Worm (Caenorhabditis elegans): ENCODE results near the gene Y19D10B.8.
"Not testable (repeated sequence)": the region's sequence is repeated elsewhere in the genome, so short reads cannot be mapped to it uniquely, and the experiment has no call there.

Gene Y19D10B.8

ce11 chrV:2324260-2324659 lies 23.5 kb upstream of the Y19D10B.8 start:
- TF ChIP-seq ceh-83 (GFP tag; optimal IDR thresholded peaks at IDR 0.05), result no peak
- no peak for TF ChIP-seq nhr-2 (tag; optimal IDR thresholded peaks at IDR 0.05)
- TF ChIP-seq mls-2 (tag; optimal IDR thresholded peaks at IDR 0.05), result no peak
- TF ChIP-seq nhr-237 (tag; optimal IDR thresholded peaks at IDR 0.05), result no peak
- TF ChIP-seq cnd-1 (tag; optimal IDR thresholded peaks at IDR 0.05), result no peak
- no peak for TF ChIP-seq elt-1 (tag; optimal IDR thresholded peaks at IDR 0.05; ENCODE audit: borderline replicate concordance, insufficient read depth)
- TF ChIP-seq snpc-4 (tag; optimal IDR thresholded peaks at IDR 0.05), result no peak
- no peak for TF ChIP-seq mep-1 (tag; optimal IDR thresholded peaks at IDR 0.05)
- TF ChIP-seq mab-5 (tag; optimal IDR thresholded peaks at IDR 0.05), result no peak
- TF ChIP-seq ham-2 (GFP tag; optimal IDR thresholded peaks at IDR 0.05), result no peak
- TF ChIP-seq ces-1 (GFP tag; optimal IDR thresholded peaks at IDR 0.05), result no peak

- not testable (repeated sequence) for TF ChIP-seq sem-2 (GFP tag; optimal IDR thresholded peaks at IDR 0.05); mep-1 (tag; optimal IDR thresholded peaks at IDR 0.05); ceh-39 (tag; optimal IDR thresholded peaks at IDR 0.05)
Measured at ce11 chrV:2322466-2322865, 21.7 kb upstream of the Y19D10B.8 start, which contains the start of gene pud-1.2. Gene pud-1.2 (minus strand): TSS chrV:2322566.

ce11 chrV:2321001-2321400 lies 20.2 kb upstream of the Y19D10B.8 start, which contains the start of gene Y19D10B.6:
Gene Y19D10B.6 (minus strand): TSS chrV:2321101.
- TF ChIP-seq ces-1 (GFP tag; optimal IDR thresholded peaks at IDR 0.05); nhr-76 (tag; optimal IDR thresholded peaks at IDR 0.05); nhr-237 (tag; optimal IDR thresholded peaks at IDR 0.05): not testable (repeated sequence)

- no peak for TF ChIP-seq lin-13 (tag; optimal IDR thresholded peaks at IDR 0.05)
- TF ChIP-seq bed-3 (GFP tag; optimal IDR thresholded peaks at IDR 0.05), result no peak
- TF ChIP-seq ztf-11 (tag; optimal IDR thresholded peaks at IDR 0.05), result no peak
- TF ChIP-seq unc-120 (tag; optimal IDR thresholded peaks at IDR 0.05; ENCODE audit: poor library complexity, severe bottlenecking), result no peak
- no peak for TF ChIP-seq hlh-1 (tag; optimal IDR thresholded peaks at IDR 0.05)
- no peak for TF ChIP-seq unc-39 (tag; optimal IDR thresholded peaks at IDR 0.05)
- no peak for TF ChIP-seq mls-2 (tag; optimal IDR thresholded peaks at IDR 0.05)
Measured at ce11 chrV:2308246-2308645, 7.4 kb upstream of the Y19D10B.8 start.

ce11 chrV:2306383-2306782 lies 5.6 kb upstream of the Y19D10B.8 start:
- TF ChIP-seq mls-2 (tag; optimal IDR thresholded peaks at IDR 0.05) (no peak), nhr-237 (tag; optimal IDR thresholded peaks at IDR 0.05) (no peak), M03D4.4 (tag; optimal IDR thresholded peaks at IDR 0.05) (no peak), ceh-83 (GFP tag; optimal IDR thresholded peaks at IDR 0.05) (no peak), lin-13 (tag; optimal IDR thresholded peaks at IDR 0.05) (no peak)

- TF ChIP-seq zip-8 (tag; optimal IDR thresholded peaks at IDR 0.05) (no peak), mls-2 (tag; optimal IDR thresholded peaks at IDR 0.05) (no peak), blmp-1 (tag; optimal IDR thresholded peaks at IDR 0.05) (no peak), sem-2 (GFP tag; optimal IDR thresholded peaks at IDR 0.05) (no peak), nhr-76 (tag; optimal IDR thresholded peaks at IDR 0.05) (no peak), unc-120 (tag; optimal IDR thresholded peaks at IDR 0.05; ENCODE audit: poor library complexity, severe bottlenecking) (no peak), pha-4 (tag; optimal IDR thresholded peaks at IDR 0.05) (no peak), nhr-28 (tag; optimal IDR thresholded peaks at IDR 0.05) (no peak), ceh-39 (tag; optimal IDR thresholded peaks at IDR 0.05) (no peak), mep-1 (tag; optimal IDR thresholded peaks at IDR 0.05) (no peak), ham-2 (GFP tag; optimal IDR thresholded peaks at IDR 0.05) (no peak), lin-32 (GFP tag; optimal IDR thresholded peaks at IDR 0.05) (no peak), bed-3 (GFP tag; optimal IDR thresholded peaks at IDR 0.05) (no peak), cnd-1 (tag; optimal IDR thresholded peaks at IDR 0.05) (no peak), tbx-8 (GFP tag; optimal IDR thresholded peaks at IDR 0.05) (no peak), lsy-2 (tag; optimal IDR thresholded peaks at IDR 0.05) (no peak), ceh-43 (GFP tag; optimal IDR thresholded peaks at IDR 0.05) (no peak), unc-62 (GFP tag; optimal IDR thresholded peaks at IDR 0.05) (no peak), lin-13 (tag; optimal IDR thresholded peaks at IDR 0.05) (no peak)
Measured at ce11 chrV:2303775-2304174, 3.0 kb upstream of the Y19D10B.8 start, which contains the start of gene irld-15. Gene irld-15 (minus strand): TSS chrV:2303875.
